Fruit fly (Drosophila melanogaster): ENCODE results near the gene CG12099.

Gene CG12099

dm6 chr3L:1536487-1537337 is 21.6 kb downstream of the CG12099 start, which contains the start of the genes CG12091 and pns (continued):
- TF ChIP-seq CG3995 (GFP tag; optimal IDR thresholded peaks at IDR 0.05) (peak; percentile 64), Adf1 (GFP tag; IDR thresholded peaks at IDR 0.05) (peak; percentile 33; the same call in 1 of the 2 replicates), CG13287 (GFP tag; IDR thresholded peaks at IDR 0.05; ENCODE audit: partially characterized antibody) (no peak; the same call in none of the 2 replicates), CG11247 (GFP tag; IDR thresholded peaks at IDR 0.05) (peak; percentile 29; the same call in 1 of the 2 replicates), Six4 (GFP tag; optimal IDR thresholded peaks at IDR 0.05) (peak; percentile 43), CG10543 (GFP tag; optimal IDR thresholded peaks at IDR 0.05) (peak; percentile 68), MESR4 (GFP tag; optimal IDR thresholded peaks at IDR 0.05) (peak; percentile 93), fd96Cb (tag; optimal IDR thresholded peaks at IDR 0.05) (peak; percentile 56), HLHmδ (GFP tag; optimal IDR thresholded peaks at IDR 0.05) (peak; percentile 71), CG8089 (GFP tag; optimal IDR thresholded peaks at IDR 0.05) (peak; percentile 56), CG12155 (GFP tag; optimal IDR thresholded peaks at IDR 0.05) (peak; percentile 72), CG11695 (GFP tag; IDR thresholded peaks at IDR 0.05) (peak; percentile 65; the same call in 2 of the 3 replicates), crc (GFP tag; optimal IDR thresholded peaks at IDR 0.05) (peak; percentile 26), pan (optimal IDR thresholded peaks at IDR 0.05) (no peak), pan (GFP tag; optimal IDR thresholded peaks at IDR 0.05 in 1 of 2, IDR thresholded peaks at IDR 0.05 in 1 of 2) (peak in 1 of 2 experiments; percentile 57), vfl (GFP tag; optimal IDR thresholded peaks at IDR 0.05) (peak; percentile 40), CG6765 (GFP tag; optimal IDR thresholded peaks at IDR 0.05) (peak; percentile 61), Rfx (GFP tag; IDR thresholded peaks at IDR 0.05) (peak; percentile 57), Taf1 (GFP tag; IDR thresholded peaks at IDR 0.05) (0 out of 2 replicates have a peak, but pooled peaks have one; percentile 30), disco-r (GFP tag; optimal IDR thresholded peaks at IDR 0.05) (peak; percentile 16), yki (optimal IDR thresholded peaks at IDR 0.05) (no peak), odd (GFP tag; optimal IDR thresholded peaks at IDR 0.05) (peak; percentile 62), mam (GFP tag; optimal IDR thresholded peaks at IDR 0.05) (peak; percentile 79), Hr39 (optimal IDR thresholded peaks at IDR 0.05) (no peak), scrt (GFP tag; optimal IDR thresholded peaks at IDR 0.05) (peak; percentile 56), MTF-1 (GFP tag; optimal IDR thresholded peaks at IDR 0.05; ENCODE audit: borderline replicate concordance) (no peak), onecut (GFP tag; IDR thresholded peaks at IDR 0.05) (peak; percentile 56), Drgx (GFP tag; IDR thresholded peaks at IDR 0.05) (no peak), CG13624 (GFP tag; optimal IDR thresholded peaks at IDR 0.05) (peak; percentile 77), CG10654 (GFP tag; optimal IDR thresholded peaks at IDR 0.05) (peak; percentile 65), oc (tag; optimal IDR thresholded peaks at IDR 0.05) (peak; percentile 21), E2f1 (GFP tag; IDR thresholded peaks at IDR 0.05) (peak; percentile 55), gfzf (GFP tag; optimal IDR thresholded peaks at IDR 0.05) (peak; percentile 93), unpg (GFP tag; optimal IDR thresholded peaks at IDR 0.05) (peak; percentile 61), CG12104 (GFP tag; optimal IDR thresholded peaks at IDR 0.05) (peak; percentile 31), NC2β (GFP tag; optimal IDR thresholded peaks at IDR 0.05) (peak; percentile 56), CG5953 (GFP tag; IDR thresholded peaks at IDR 0.05) (peak; percentile 74; the same call in 1 of the 2 replicates), PHDP (tag; optimal IDR thresholded peaks at IDR 0.05) (peak; percentile 70), Fer2 (tag; optimal IDR thresholded peaks at IDR 0.05) (peak; percentile 13), Hsf (GFP tag; optimal IDR thresholded peaks at IDR 0.05) (peak; percentile 73), CG3281 (GFP tag; optimal IDR thresholded peaks at IDR 0.05) (peak; percentile 66), CG7372 (GFP tag; IDR thresholded peaks at IDR 0.05) (peak; percentile 60; the same call in 1 of the 2 replicates), Lpt (GFP tag; optimal IDR thresholded peaks at IDR 0.05) (no peak), CG7357 (GFP tag; IDR thresholded peaks at IDR 0.05) (no peak), Atf6 (GFP tag; IDR thresholded peaks at IDR 0.05) (0 out of 2 replicates have a peak, but pooled peaks have one; percentile 62), CG3065 (GFP tag; optimal IDR thresholded peaks at IDR 0.05) (peak; percentile 35), CG4617 (GFP tag; optimal IDR thresholded peaks at IDR 0.05; ENCODE audit: borderline replicate concordance) (peak; percentile 27), CG17912 (GFP tag; optimal IDR thresholded peaks at IDR 0.05) (no peak), CG3163 (GFP tag; optimal IDR thresholded peaks at IDR 0.05) (peak; percentile 45), Lhr (GFP tag; optimal IDR thresholded peaks at IDR 0.05) (peak; percentile 70)
